Fruit fly (Drosophila melanogaster) whole organism, embryonic: ENCODE results near the gene CG5793.

Experiments
- B-H2 ChIP-seq: fragments of 200-800 bp; sonication (Bioruptor generic); optimal IDR thresholded peaks from 2 replicates; lab custom pipeline; 2018; ENCODE audit warnings: missing biosample characterization, mild to moderate bottlenecking, missing genetic modification characterization
- CG10147 ChIP-seq: fragments of 200-800 bp; sonication (Bioruptor generic); optimal IDR thresholded peaks from 2 replicates; lab custom pipeline; 2019; ENCODE audit warnings: missing biosample characterization, mild to moderate bottlenecking, missing genetic modification characterization, moderate library complexity
- CG10274 ChIP-seq: fragments of 200-800 bp; sonication (Bioruptor generic); optimal IDR thresholded peaks from 3 replicates; lab custom pipeline; 2017; ENCODE audit warnings: missing biosample characterization, mild to moderate bottlenecking, missing genetic modification characterization
- CG10431 ChIP-seq: fragments of 200-800 bp; sonication (Bioruptor generic); optimal IDR thresholded peaks from 3 replicates; lab custom pipeline; 2018; ENCODE audit warnings: missing biosample characterization, mild to moderate bottlenecking, missing genetic modification characterization
- CG11456 ChIP-seq: fragments of 200-800 bp; sonication (Bioruptor generic); IDR thresholded peaks from 3 replicates; pipeline ENCODE4 v1.3.6; 2022; ENCODE audit warnings: missing biosample characterization, missing genetic modification characterization
- CG12104 ChIP-seq: fragments of 200-800 bp; sonication (Bioruptor generic); optimal IDR thresholded peaks from 3 replicates; lab custom pipeline; 2016; ENCODE audit warnings: missing biosample characterization, missing genetic modification characterization
- CG12236 ChIP-seq: fragments of 200-800 bp; sonication (Bioruptor generic); optimal IDR thresholded peaks from 2 replicates; lab custom pipeline; 2016; ENCODE audit warnings: missing biosample characterization, missing genetic modification characterization
- CG13424 ChIP-seq: fragments of 200-800 bp; sonication (Bioruptor generic); optimal IDR thresholded peaks from 2 replicates; lab custom pipeline; 2019; ENCODE audit warnings: missing biosample characterization, mild to moderate bottlenecking, missing genetic modification characterization, moderate library complexity
- CG14860 ChIP-seq: fragments of 200-800 bp; sonication (Bioruptor generic); IDR thresholded peaks from 3 replicates; pipeline ENCODE4 v1.3.6; 2022; ENCODE audit warnings: missing biosample characterization, missing genetic modification characterization; ENCODE audit not compliant: partially characterized antibody
- CG14965 ChIP-seq: fragments of 200-800 bp; sonication (Bioruptor generic); optimal IDR thresholded peaks from 2 replicates; lab custom pipeline; 2016; ENCODE audit warnings: missing biosample characterization, missing genetic modification characterization, borderline replicate concordance
- CG18619 ChIP-seq: fragments of 200-800 bp; sonication (Bioruptor generic); optimal IDR thresholded peaks from 3 replicates; lab custom pipeline; 2017; ENCODE audit warnings: missing biosample characterization, mild to moderate bottlenecking, missing genetic modification characterization
- CG2116 ChIP-seq: fragments of 200-800 bp; sonication (Bioruptor generic); optimal IDR thresholded peaks from 3 replicates; lab custom pipeline; 2018; ENCODE audit warnings: missing biosample characterization, mild to moderate bottlenecking, missing genetic modification characterization
- CG2129 ChIP-seq: fragments of 200-800 bp; sonication (Bioruptor generic); IDR thresholded peaks from 2 replicates; pipeline ENCODE4 v1.3.6; 2022; ENCODE audit warnings: missing biosample characterization, missing genetic modification characterization; ENCODE audit not compliant: partially characterized antibody
- CG30020 ChIP-seq: fragments of 200-800 bp; optimal IDR thresholded peaks from 2 replicates; lab custom pipeline; 2019; ENCODE audit warnings: missing biosample characterization, mild to moderate bottlenecking, missing genetic modification characterization, moderate library complexity
- CG31224 ChIP-seq: fragments of 200-800 bp; sonication (Bioruptor generic); IDR thresholded peaks from 2 replicates; pipeline ENCODE4 v1.3.6; 2022; ENCODE audit warnings: missing biosample characterization, missing genetic modification characterization
- CG32532 ChIP-seq: fragments of 200-800 bp; sonication (Bioruptor generic); IDR thresholded peaks from 2 replicates; pipeline ENCODE4 v1.3.6; 2022; ENCODE audit warnings: missing biosample characterization, missing genetic modification characterization
- CG33557 ChIP-seq: fragments of 200-800 bp; sonication (Bioruptor generic); optimal IDR thresholded peaks from 2 replicates; lab custom pipeline; 2019; ENCODE audit warnings: missing biosample characterization, mild to moderate bottlenecking, missing genetic modification characterization, moderate library complexity
- CG34224 ChIP-seq: fragments of 200-800 bp; sonication (Bioruptor generic); IDR thresholded peaks from 3 replicates; pipeline ENCODE4 v1.3.6; 2022; ENCODE audit warnings: missing biosample characterization, missing genetic modification characterization; ENCODE audit not compliant: partially characterized antibody
- CG4282 ChIP-seq: fragments of 200-800 bp; sonication (Bioruptor generic); optimal IDR thresholded peaks from 2 replicates; lab custom pipeline; 2016; ENCODE audit warnings: missing biosample characterization, missing genetic modification characterization
- CG6813 ChIP-seq: fragments of 200-800 bp; sonication (Bioruptor generic); optimal IDR thresholded peaks from 2 replicates; lab custom pipeline; 2017; ENCODE audit warnings: missing biosample characterization, missing genetic modification characterization, mild to moderate bottlenecking, moderate library complexity, missing genetic modification reagents
- CG9437 ChIP-seq: fragments of 200-800 bp; sonication (Bioruptor generic); optimal IDR thresholded peaks from 2 replicates; lab custom pipeline; 2018; ENCODE audit warnings: missing biosample characterization, mild to moderate bottlenecking, missing genetic modification characterization
- CHES-1-like ChIP-seq: fragments of 200-800 bp; sonication (Bioruptor generic); optimal IDR thresholded peaks from 2 replicates; lab custom pipeline; 2016; ENCODE audit warnings: missing biosample characterization, missing genetic modification characterization
- Dek ChIP-seq: fragments of 200-800 bp; sonication (Bioruptor generic); optimal IDR thresholded peaks from 3 replicates; lab custom pipeline; 2019; ENCODE audit warnings: missing biosample characterization, mild to moderate bottlenecking, missing genetic modification characterization, moderate library complexity
- Lhr ChIP-seq: fragments of 200-800 bp; sonication (Bioruptor generic); optimal IDR thresholded peaks from 3 replicates; lab custom pipeline; 2017; ENCODE audit warnings: mild to moderate bottlenecking, missing biosample characterization, missing genetic modification reagents, missing genetic modification characterization
- Max ChIP-seq: fragments of 200-800 bp; sonication (Bioruptor generic); optimal IDR thresholded peaks from 2 replicates; lab custom pipeline; 2016; ENCODE audit warnings: missing biosample characterization, mild to moderate bottlenecking, missing genetic modification characterization
- Myb ChIP-seq: fragments of 200-800 bp; sonication (Bioruptor generic); optimal IDR thresholded peaks from 2 replicates; lab custom pipeline; 2016; ENCODE audit warnings: missing biosample characterization, missing genetic modification characterization
- Rx ChIP-seq: fragments of 200-800 bp; sonication (Bioruptor generic); IDR thresholded peaks from 2 replicates; pipeline ENCODE4 v1.3.6; 2022; ENCODE audit warnings: missing biosample characterization, missing genetic modification characterization
- Stat92E ChIP-seq, 3 experiments: fragments of >200 bp in 2 of 3; fragments of 200-800 bp in 1 of 3; sonication (Bioruptor generic) in 1 of 3; optimal IDR thresholded peaks; 2 replicates each; lab custom pipeline; 2017 to 2019; ENCODE audit warnings: missing biosample characterization in 3 of 3, missing genetic modification characterization in 3 of 3, mild to moderate bottlenecking in 1 of 3, moderate library complexity in 1 of 3
- Xbp1 ChIP-seq: fragments of 200-800 bp; sonication (Bioruptor generic); optimal IDR thresholded peaks from 3 replicates; lab custom pipeline; 2016; ENCODE audit warnings: missing biosample characterization, mild to moderate bottlenecking, missing genetic modification characterization
- btn ChIP-seq: fragments of 200-800 bp; sonication (Bioruptor generic); optimal IDR thresholded peaks from 2 replicates; lab custom pipeline; 2016; ENCODE audit warnings: missing biosample characterization, missing genetic modification characterization
- dmrt11E ChIP-seq: fragments of 200-800 bp; sonication (Bioruptor generic); optimal IDR thresholded peaks from 3 replicates; lab custom pipeline; 2018; ENCODE audit warnings: missing biosample characterization, mild to moderate bottlenecking, missing genetic modification characterization, moderate library complexity
- fd64A ChIP-seq: fragments of 200-800 bp; sonication (Bioruptor generic); optimal IDR thresholded peaks from 3 replicates; lab custom pipeline; 2018; ENCODE audit warnings: missing biosample characterization, mild to moderate bottlenecking, missing genetic modification characterization
- gcm2 ChIP-seq: fragments of 200-800 bp; sonication (Bioruptor generic); optimal IDR thresholded peaks from 2 replicates; lab custom pipeline; 2016; ENCODE audit warnings: missing biosample characterization, missing genetic modification characterization
- gt ChIP-seq: fragments of 200-800 bp; sonication (Bioruptor generic); IDR thresholded peaks from 2 replicates; pipeline ENCODE4 v1.3.6; 2022; ENCODE audit warnings: missing biosample characterization, missing genetic modification characterization
- jumu ChIP-seq: fragments of 200-800 bp; sonication (Bioruptor generic); optimal IDR thresholded peaks from 3 replicates; lab custom pipeline; 2016; ENCODE audit warnings: missing biosample characterization, missing genetic modification characterization
- kay ChIP-seq: fragments of 200-800 bp; sonication (Bioruptor generic); optimal IDR thresholded peaks from 2 replicates; lab custom pipeline; 2016; ENCODE audit warnings: missing biosample characterization, missing genetic modification characterization
- ken ChIP-seq: fragments of 200-800 bp; sonication (Bioruptor generic); IDR thresholded peaks from 3 replicates; pipeline ENCODE4 v1.3.6; 2022; ENCODE audit warnings: missing biosample characterization, missing genetic modification characterization
- knrl ChIP-seq: fragments of 200-800 bp; sonication (Bioruptor generic); IDR thresholded peaks from 3 replicates; pipeline ENCODE4 v1.3.6; 2022; ENCODE audit warnings: missing biosample characterization, missing genetic modification characterization; ENCODE audit not compliant: partially characterized antibody
- mam ChIP-seq: fragments of 200-800 bp; sonication (Bioruptor generic); optimal IDR thresholded peaks from 3 replicates; lab custom pipeline; 2016; ENCODE audit warnings: missing biosample characterization, missing genetic modification characterization
- nmo ChIP-seq: fragments of 200-800 bp; sonication (Bioruptor generic); optimal IDR thresholded peaks from 2 replicates; lab custom pipeline; 2018; ENCODE audit warnings: missing biosample characterization, mild to moderate bottlenecking, missing genetic modification characterization, moderate library complexity
- pan ChIP-seq, 4 experiments: fragments of >200 bp in 3 of 4; fragments of 200-800 bp in 1 of 4; sonication (Bioruptor generic) in 1 of 4; optimal IDR thresholded peaks in 3 of 4; IDR thresholded peaks in 1 of 4; 2 replicates each; pipeline versions ENCODE4 v1.3.6 to Lab custom; 2017 to 2022; ENCODE audit warnings: missing biosample characterization in 2 of 4, missing genetic modification characterization in 2 of 4, mixed read lengths in 1 of 4
- pfk ChIP-seq: fragments of 200-800 bp; sonication (Bioruptor generic); optimal IDR thresholded peaks from 2 replicates; lab custom pipeline; 2018; ENCODE audit warnings: missing biosample characterization, mild to moderate bottlenecking, missing genetic modification characterization, moderate library complexity
- prd ChIP-seq, 3 experiments: fragments of >200 bp in 2 of 3; fragments of 200-800 bp in 1 of 3; sonication (Bioruptor generic) in 1 of 3; optimal IDR thresholded peaks in 2 of 3; IDR thresholded peaks in 1 of 3; 2 replicates in 2 of 3; 3 replicates in 1 of 3; pipeline versions ENCODE4 v1.3.6 to Lab custom; 2017 to 2022; ENCODE audit warnings: missing biosample characterization in 1 of 3, missing genetic modification characterization in 1 of 3
- ranshi ChIP-seq: fragments of 200-800 bp; sonication (Bioruptor generic); IDR thresholded peaks from 2 replicates; pipeline ENCODE4 v1.3.6; 2022; ENCODE audit warnings: missing biosample characterization, missing genetic modification characterization
- run ChIP-seq: fragments of 200-800 bp; sonication (Bioruptor generic); optimal IDR thresholded peaks from 3 replicates; lab custom pipeline; 2018; ENCODE audit warnings: missing biosample characterization, mild to moderate bottlenecking, missing genetic modification characterization
- shn ChIP-seq: fragments of 200-800 bp; sonication (Bioruptor generic); optimal IDR thresholded peaks from 3 replicates; lab custom pipeline; 2016; ENCODE audit warnings: missing biosample characterization, missing genetic modification characterization
- usp ChIP-seq: fragments of >200 bp; optimal IDR thresholded peaks from 2 replicates; lab custom pipeline; 2017; ENCODE audit warnings: missing biosample characterization, missing genetic modification characterization
- yki ChIP-seq: fragments of >200 bp; optimal IDR thresholded peaks from 3 replicates; lab custom pipeline; 2018
- zen2 ChIP-seq: fragments of 200-800 bp; sonication (Bioruptor generic); IDR thresholded peaks from 3 replicates; pipeline ENCODE4 v1.3.6; 2022; ENCODE audit warnings: missing biosample characterization, missing genetic modification characterization; ENCODE audit not compliant: partially characterized antibody

The CG5793 gene

DNA sequence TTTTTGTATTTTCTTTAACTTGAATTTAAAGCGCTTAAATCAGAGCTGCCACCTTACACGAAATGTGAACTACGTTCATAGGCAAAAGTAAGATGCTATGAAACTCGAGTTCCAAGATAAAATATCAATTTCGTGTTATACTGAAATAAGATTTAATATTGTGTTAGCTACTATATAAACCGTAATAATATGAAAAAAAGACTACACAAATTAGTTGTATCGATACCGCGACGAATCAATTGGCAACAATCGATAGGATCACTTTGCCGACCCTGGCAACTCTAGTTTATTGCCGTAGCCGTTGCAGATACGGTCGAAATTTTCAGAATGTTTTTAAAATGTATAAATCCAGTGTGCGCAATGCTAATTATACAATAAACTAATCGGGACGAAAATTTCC lies 13.1 kb downstream of the CG5793 start, which contains the start of gene SNF4Agamma (continued):
- TF ChIP-seq Stat92E (GFP tag; optimal IDR thresholded peaks at IDR 0.05; lab: Kevin White, UChicago) (no peak), Max (GFP tag; lab: Kevin White, UChicago) (no peak), btn (GFP tag; lab: Kevin White, UChicago) (no peak), Rx (GFP tag; lab: Robert Waterston, UW) (no peak), Xbp1 (peak; percentile 57), pfk (no peak), gt (no peak), CHES-1-like (GFP tag; lab: Kevin White, UChicago) (peak; percentile 5), Myb (peak; percentile 80), fd64A (GFP tag; lab: Kevin White, UChicago) (no peak), CG34224 (GFP tag; lab: Robert Waterston, UW) (peak; percentile 65), run (tag; lab: Kevin White, UChicago) (no peak), Lhr (GFP tag; lab: Kevin White, UChicago) (peak; percentile 45), usp (no peak), jumu (GFP tag; lab: Kevin White, UChicago) (no peak), CG11456 (GFP tag; lab: Robert Waterston, UW) (no peak), CG6813 (GFP tag; lab: Kevin White, UChicago) (no peak), CG10431 (GFP tag; lab: Kevin White, UChicago) (no peak), yki (no peak), CG32532 (GFP tag; lab: Robert Waterston, UW) (peak; percentile 48), ranshi (no peak), CG9437 (GFP tag; lab: Kevin White, UChicago) (no peak), CG10274 (GFP tag; lab: Kevin White, UChicago) (no peak), shn (no peak), CG13424 (tag; lab: Kevin White, UChicago) (peak; percentile 11), dmrt11E (tag; lab: Kevin White, UChicago) (no peak), knrl (GFP tag; lab: Robert Waterston, UW) (peak; percentile 77), CG14860 (GFP tag; lab: Robert Waterston, UW) (peak; percentile 44; the same call in 2 of the 3 replicates), pan (optimal IDR thresholded peaks at IDR 0.05; lab: Kevin White, UChicago) (no peak), pan (GFP tag; optimal IDR thresholded peaks at IDR 0.05 in 1 of 2, IDR thresholded peaks at IDR 0.05 in 1 of 2) (peak in 1 of 2 experiments; percentile 31), CG18619 (GFP tag; lab: Kevin White, UChicago) (no peak), ken (GFP tag; lab: Robert Waterston, UW) (0 out of 3 replicates have a peak, but pooled peaks have one; percentile 44), CG2116 (GFP tag; lab: Kevin White, UChicago) (peak; percentile 35), mam (GFP tag; lab: Kevin White, UChicago) (no peak), gcm2 (no peak), Dek (tag; lab: Kevin White, UChicago) (peak; percentile 32), CG12236 (GFP tag; lab: Kevin White, UChicago) (no peak), CG31224 (GFP tag; lab: Robert Waterston, UW) (0 out of 2 replicates have a peak, but pooled peaks have one; percentile 5), CG4282 (GFP tag; lab: Kevin White, UChicago) (no peak), CG30020 (tag; lab: Kevin White, UChicago) (peak; percentile 16), CG2129 (peak; percentile 60), nmo (GFP tag; lab: Kevin White, UChicago) (peak; percentile 49), kay (peak; percentile 10), B-H2 (GFP tag; lab: Kevin White, UChicago) (peak; percentile 35), CG12104 (GFP tag; lab: Kevin White, UChicago) (no peak), prd (optimal IDR thresholded peaks at IDR 0.05; lab: Kevin White, UChicago) (no peak), prd (GFP tag; IDR thresholded peaks at IDR 0.05; lab: Robert Waterston, UW) (peak; percentile 68), zen2 (GFP tag; lab: Robert Waterston, UW) (peak; percentile 46; the same call in 1 of the 3 replicates), CG10147 (peak; percentile 24), CG14965 (GFP tag; lab: Kevin White, UChicago) (no peak), CG33557 (no peak)
